Fruit fly (Drosophila melanogaster) whole organism: Measurements from ENCODE around the gene Hayan.

Source experiments
- CG8478 ChIP-seq: fragments of >200 bp; optimal IDR thresholded peaks from 2 replicates; lab custom pipeline; 2018; ENCODE audit warnings: inconsistent platforms
- Dll ChIP-seq: fragments of >200 bp; optimal IDR thresholded peaks from 2 replicates; lab custom pipeline; 2017
- EcR ChIP-seq, 2 experiments: fragments of >200 bp; optimal IDR thresholded peaks; 2 replicates each; lab custom pipeline; 2017; ENCODE audit warnings: missing biosample characterization in 2 of 2, missing genetic modification characterization in 2 of 2, missing genetic modification reagents in 2 of 2
- pan ChIP-seq: fragments of >200 bp; optimal IDR thresholded peaks from 2 replicates; lab custom pipeline; 2017
- psq ChIP-seq: fragments of >200 bp; optimal IDR thresholded peaks from 2 replicates; lab custom pipeline; 2017
- usp ChIP-seq: fragments of >200 bp; optimal IDR thresholded peaks from 2 replicates; lab custom pipeline; 2017; ENCODE audit warnings: missing biosample characterization, missing genetic modification characterization, mixed read lengths

Gene Hayan

DNA sequence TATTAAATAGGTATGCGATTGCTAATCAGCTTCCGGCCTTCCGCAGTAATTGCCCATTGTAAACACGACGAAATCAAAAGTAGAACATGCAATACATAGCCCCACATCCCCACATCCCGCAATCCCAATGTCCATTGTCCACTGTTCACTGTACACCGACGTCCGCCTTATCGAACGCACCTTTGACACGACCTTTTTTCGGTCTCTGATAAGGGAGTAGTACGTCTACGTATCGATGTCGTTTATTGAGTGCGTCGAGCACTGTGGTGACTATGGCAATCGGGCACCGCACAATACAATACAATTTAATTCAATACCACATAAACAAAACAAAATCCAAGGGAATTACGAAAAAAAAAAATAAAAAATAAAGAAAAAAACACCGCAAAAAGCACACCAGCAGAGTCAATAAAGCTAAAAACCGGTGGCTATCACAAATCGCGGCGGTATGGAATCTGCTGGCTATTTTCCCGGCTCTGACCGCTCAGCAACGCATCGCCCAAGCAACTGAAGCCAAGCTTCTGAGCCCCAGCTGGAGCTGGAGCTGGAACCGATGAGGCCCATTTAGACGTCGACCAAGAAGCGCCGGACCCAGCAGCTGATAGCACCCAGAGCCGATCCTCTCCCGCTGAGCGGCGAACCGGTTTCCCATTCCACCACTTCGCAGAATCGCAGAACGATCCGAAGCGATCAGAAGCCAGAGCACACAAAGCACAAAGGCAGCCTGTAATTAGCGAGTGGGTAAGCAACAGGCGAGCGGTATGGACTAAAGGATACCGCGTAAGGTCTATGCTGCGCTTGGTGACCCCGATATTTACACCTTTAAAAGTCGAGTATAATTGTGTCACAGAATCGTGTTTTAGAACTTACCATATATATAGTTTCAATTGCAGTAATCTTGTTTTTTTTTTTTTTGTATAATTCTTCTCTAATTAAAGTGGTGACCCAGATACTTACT is at the start of gene Hayan:
Gene Hayan, minus strand, starts transcription at position 512 of the 958 bp plus-strand sequence.
- TF ChIP-seq Dll (lab: Kevin White, UChicago): peak; percentile 64
- TF ChIP-seq pan (lab: Kevin White, UChicago): peak; percentile 78
- no peak for TF ChIP-seq EcR (GFP tag; optimal IDR thresholded peaks at IDR 0.05; lab: Kevin White, UChicago)

DNA sequence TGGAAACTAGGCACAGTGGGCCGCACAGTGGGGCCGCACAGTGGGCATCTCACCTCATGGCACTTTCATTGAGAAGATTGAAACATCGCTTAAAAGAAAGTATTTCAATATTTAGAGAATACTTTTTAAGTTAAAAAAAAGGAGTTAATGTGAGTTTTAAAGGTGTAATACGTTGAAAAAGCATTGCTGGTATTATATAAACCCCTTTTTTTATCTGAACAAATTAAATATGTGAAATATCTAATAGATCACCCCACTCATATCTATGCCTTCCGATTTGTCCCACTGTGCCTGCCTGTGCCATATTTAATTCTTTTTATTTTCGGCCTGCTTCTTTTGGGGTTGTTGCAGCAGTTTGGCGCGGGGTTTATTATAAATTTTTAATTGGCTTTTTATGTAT is 49.7 kb upstream of the Hayan start:
- TF ChIP-seq CG8478 (no peak), pan (lab: Kevin White, UChicago) (no peak)

DNA sequence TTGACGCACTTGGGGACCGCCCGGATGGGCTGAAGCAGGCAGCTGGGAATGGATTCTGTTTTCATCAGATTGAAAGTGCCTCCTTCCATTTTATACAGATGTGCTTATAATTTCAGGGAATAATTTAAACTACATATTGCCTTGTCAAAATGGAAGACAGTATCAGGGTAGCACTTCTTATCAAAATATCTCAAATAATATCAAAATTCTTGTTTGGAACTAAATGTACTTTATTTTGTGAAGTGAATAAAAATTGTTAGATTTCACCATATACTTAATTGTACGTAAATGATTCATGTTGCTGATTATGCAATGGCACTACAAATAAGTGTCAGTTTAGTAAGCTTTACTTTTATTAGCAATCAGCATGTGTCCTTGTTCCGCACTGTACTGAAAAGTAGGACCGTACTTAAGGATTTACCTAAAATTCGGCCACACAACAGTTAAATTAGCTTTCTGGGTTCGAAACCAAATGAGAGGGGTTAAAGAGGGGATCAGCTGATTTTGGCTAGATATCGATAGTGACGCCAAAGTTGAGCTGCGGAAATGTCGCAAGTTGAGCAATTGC is 44.7 kb upstream of the Hayan start, which contains the start of the genes CG15042 and CG15047:
Gene CG15042, minus strand, starts transcription at position 101 of the 568 bp plus-strand sequence.
Gene CG15047, plus strand, starts transcription at position 518 of the 568 bp plus-strand sequence.
- no peak for TF ChIP-seq EcR (GFP tag; optimal IDR thresholded peaks at IDR 0.05; lab: Kevin White, UChicago)
- no peak for TF ChIP-seq usp (GFP tag; lab: Kevin White, UChicago)
- TF ChIP-seq Dll (lab: Kevin White, UChicago): no peak
- TF ChIP-seq pan (lab: Kevin White, UChicago): no peak
- TF ChIP-seq CG8478: no peak
- no peak for TF ChIP-seq psq (lab: Kevin White, UChicago)

DNA sequence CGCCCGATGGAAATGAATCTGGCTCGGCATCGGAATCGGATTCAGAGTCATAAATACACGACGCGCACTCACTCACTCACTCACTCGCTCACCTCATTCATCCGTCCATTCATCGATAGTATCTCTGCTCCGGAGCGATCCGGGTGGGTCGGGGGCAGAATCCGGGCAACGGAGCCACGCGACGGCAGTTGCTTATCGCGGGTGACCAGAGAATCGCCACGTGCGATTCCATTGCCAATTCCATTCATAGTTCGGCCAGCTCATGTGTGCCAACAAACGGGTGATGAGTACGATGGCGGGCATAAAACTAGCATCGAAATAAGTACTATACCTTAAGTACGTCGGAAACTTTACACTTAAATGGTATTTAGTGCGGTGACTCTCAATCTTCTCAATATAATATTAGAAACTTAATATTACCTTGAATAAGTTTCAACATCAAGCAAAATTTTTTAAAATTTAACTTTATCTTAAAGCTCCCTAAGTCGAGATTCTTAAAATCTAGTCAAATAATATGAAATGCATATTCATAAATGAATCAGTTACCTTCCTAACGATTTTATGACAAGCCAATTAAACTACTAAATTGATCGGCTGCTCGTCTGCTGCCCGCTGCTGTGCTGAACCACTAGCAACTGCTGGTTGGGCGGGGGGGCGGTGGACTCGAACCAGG is 41.2 kb upstream of the Hayan start:
- TF ChIP-seq pan (lab: Kevin White, UChicago): no peak
- TF ChIP-seq psq (lab: Kevin White, UChicago): no peak
- no peak for TF ChIP-seq usp (GFP tag; lab: Kevin White, UChicago)
- no peak for TF ChIP-seq Dll (lab: Kevin White, UChicago)
- TF ChIP-seq CG8478: no peak
- no peak for TF ChIP-seq EcR (GFP tag; optimal IDR thresholded peaks at IDR 0.05; lab: Kevin White, UChicago)

DNA sequence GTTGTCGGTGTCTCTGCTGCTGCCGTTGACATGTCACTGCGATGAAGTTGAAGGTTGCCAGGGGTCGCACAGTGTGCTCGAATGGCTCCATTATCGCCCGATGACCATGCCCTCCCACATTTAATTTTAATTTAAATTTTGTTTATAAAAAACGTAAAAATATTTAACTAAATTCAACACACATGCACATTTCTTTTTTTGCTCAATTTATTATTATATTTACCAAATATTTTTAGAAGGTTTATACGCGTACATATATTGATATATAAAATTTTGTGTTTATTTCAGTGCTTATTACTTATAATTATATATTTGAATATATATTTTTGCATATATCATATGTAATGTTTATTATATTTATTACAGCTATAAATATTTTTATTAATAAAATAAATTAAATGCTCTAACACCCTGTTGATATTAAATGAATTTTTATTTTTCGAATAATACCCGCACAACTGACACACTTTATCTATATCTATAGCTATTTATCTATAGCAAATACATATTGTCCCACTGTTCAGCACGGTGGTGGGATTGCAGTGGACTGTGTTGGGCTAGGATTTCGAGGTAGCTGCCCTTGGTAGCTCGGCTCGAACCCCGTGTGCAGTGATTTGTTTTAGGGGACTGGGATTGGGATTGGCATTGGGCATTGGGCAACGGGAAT is 39.7 kb upstream of the Hayan start:
- TF ChIP-seq Dll (lab: Kevin White, UChicago) (no peak), usp (GFP tag; lab: Kevin White, UChicago) (no peak), psq (lab: Kevin White, UChicago) (no peak), pan (lab: Kevin White, UChicago) (no peak), CG8478 (no peak), EcR (GFP tag; optimal IDR thresholded peaks at IDR 0.05; lab: Kevin White, UChicago) (no peak)

DNA sequence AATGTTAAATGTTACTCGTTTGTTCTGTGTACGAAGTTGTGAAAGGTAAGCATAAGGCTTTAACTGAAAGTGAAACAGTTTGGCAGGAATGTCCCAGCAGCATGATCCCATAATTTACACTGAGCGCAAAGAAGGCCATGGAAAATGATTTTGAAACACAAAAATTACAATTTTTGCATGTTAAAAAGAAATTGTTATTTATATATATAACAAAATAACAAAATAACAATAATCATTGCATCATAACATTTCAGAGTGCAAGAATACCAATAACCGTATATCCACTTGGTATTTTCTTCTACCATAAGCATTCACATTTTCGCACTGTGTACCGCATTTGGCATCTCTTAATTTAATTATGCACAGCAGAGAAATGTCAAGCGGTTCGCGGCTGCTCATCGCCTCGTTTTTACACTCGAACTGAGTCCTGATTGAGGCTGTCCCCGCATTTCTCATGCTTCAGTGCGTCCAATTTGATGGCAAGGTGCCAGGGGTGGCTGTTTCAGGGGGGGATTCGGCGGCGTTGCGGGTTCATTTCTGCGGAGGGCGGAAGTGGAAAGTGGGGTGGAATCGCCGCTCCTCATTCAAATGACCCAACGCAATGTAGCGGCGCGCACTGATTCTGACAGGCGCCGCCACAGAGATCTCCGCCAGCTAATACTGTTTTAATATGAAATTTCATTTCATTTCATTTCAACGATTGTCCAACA is 39.0 kb upstream of the Hayan start, which contains the start of gene CG6481:
Gene CG6481, minus strand, starts transcription at position 51 of the 710 bp plus-strand sequence.
- no peak for TF ChIP-seq pan (lab: Kevin White, UChicago)
- TF ChIP-seq EcR (GFP tag; optimal IDR thresholded peaks at IDR 0.05; lab: Kevin White, UChicago): no peak
- no peak for TF ChIP-seq psq (lab: Kevin White, UChicago)
- TF ChIP-seq CG8478: no peak
- TF ChIP-seq usp (GFP tag; lab: Kevin White, UChicago): no peak
- no peak for TF ChIP-seq Dll (lab: Kevin White, UChicago)

DNA sequence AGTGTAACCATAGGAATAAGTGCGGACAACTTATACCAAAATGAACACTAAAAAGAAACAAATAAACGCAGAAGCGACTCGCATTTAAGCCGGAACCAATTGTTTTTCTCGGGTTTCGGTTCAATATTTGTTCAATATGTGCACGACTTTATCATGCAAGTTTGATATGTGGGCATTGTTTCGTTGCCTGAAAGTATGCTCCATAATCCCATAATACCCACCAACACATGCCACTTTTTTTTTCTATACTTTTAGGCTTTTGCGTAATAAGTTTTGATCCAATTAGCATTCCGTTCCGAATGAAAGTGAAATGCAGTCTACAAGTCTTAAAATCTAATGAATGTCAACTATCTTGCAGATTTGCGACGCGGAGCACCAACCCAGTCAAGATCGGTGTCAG is 36.8 kb upstream of the Hayan start:
- TF ChIP-seq psq (lab: Kevin White, UChicago) (no peak), pan (lab: Kevin White, UChicago) (no peak), Dll (lab: Kevin White, UChicago) (no peak), usp (GFP tag; lab: Kevin White, UChicago) (no peak), CG8478 (no peak), EcR (GFP tag; optimal IDR thresholded peaks at IDR 0.05; lab: Kevin White, UChicago) (no peak)

DNA sequence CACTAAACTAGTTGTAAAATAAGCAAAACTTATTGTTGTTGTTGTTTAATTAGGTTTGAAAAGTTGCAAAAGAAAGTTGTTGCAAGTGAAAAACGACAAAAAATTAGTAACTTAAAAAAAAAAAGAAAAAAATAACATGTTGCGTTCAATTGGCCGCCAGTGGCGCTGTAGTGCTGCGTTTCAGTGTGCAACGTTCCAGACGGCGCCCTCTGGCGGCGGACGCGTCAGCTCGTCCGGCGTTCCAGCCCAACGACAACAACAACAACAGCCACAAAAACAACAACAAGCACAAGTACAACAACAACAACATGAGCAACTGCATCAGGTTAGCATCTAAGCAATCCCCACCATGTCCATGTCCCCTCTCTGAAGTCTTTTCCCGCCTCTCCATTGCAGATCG is 33.8 kb upstream of the Hayan start:
- TF ChIP-seq Dll (lab: Kevin White, UChicago) (no peak), psq (lab: Kevin White, UChicago) (no peak)

DNA sequence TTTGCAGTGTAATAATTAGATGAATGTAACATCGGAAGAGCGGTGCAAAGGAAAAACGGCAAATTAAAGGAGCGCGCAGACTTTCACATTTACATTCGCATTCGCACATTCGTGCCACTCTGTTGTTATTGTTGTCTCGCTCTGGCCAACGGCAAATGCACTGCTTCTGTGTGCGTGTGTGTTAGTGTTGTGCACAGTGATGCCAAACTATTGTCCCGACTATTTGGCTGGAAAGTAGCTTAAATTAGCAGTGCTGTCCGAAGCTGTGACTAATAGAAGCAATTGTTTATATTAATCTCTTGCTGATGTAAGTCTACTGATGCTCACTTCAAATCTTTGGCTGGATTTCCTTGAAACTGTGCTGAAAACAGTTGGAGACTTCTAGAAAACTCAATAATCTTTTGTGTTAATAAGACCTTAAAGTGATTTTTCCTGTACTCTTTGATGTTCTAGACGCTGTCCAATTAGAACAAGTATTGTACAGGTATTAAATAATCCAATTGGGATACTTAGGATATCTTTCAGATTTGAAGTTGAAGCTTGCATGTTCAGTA is 32.5 kb upstream of the Hayan start:
- TF ChIP-seq pan (lab: Kevin White, UChicago) (no peak), usp (GFP tag; lab: Kevin White, UChicago) (no peak), EcR (GFP tag; optimal IDR thresholded peaks at IDR 0.05; lab: Kevin White, UChicago) (no peak), Dll (lab: Kevin White, UChicago) (no peak), CG8478 (no peak)

DNA sequence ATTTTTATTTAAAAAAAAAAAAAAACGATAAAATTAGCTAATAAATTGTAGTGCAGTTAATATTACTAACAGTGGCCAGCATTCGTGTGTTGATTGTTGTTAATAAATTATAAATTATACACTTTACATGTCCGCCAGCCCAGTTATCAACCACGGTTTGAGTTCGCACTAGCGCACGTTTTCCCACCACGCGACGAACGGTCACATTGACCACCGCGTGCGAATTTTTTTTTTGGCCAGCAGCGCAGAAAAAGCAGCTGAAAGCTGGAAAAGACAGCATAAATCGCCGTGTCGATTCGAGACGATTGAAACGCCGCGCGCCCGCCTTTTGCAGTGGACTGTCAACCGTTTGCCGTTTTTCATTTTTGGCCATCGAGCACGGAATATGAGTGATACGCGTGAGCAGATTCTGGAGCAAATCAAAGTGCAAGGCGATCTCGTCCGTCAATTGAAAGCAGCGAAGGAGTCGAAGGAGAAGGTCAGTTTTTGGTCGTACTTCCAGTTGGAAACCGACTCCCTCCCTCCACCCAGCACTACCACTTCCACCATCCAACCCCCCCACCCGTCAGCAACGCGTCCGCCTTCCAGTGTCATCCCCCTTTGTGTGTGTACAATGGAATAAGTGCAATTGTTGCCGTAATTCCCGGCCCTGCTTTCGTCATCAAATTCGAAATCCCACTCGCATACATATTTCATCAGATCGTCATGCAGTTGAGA is 31.8 kb upstream of the Hayan start, which contains the start of the genes Bx and HisRS:
Gene Bx, plus strand, starts transcription at position 224 of the 717 bp plus-strand sequence.
Gene HisRS, plus strand, starts transcription at position 224 of the 717 bp plus-strand sequence.
- TF ChIP-seq CG8478 (no peak), EcR (GFP tag; optimal IDR thresholded peaks at IDR 0.05; lab: Kevin White, UChicago) (no peak), usp (GFP tag; lab: Kevin White, UChicago) (no peak)
